Fruit fly (Drosophila melanogaster) whole organism, embryonic: ENCODE results near the gene CG15262.

Experiments used
- ATbp ChIP-seq: fragments of 200-800 bp; sonication (Bioruptor generic); optimal IDR thresholded peaks from 2 replicates; lab custom pipeline; 2017; ENCODE audit warnings: missing biosample characterization, mild to moderate bottlenecking, missing genetic modification characterization, missing genetic modification reagents
- Aef1 ChIP-seq: fragments of 200-800 bp; sonication (Bioruptor generic); IDR thresholded peaks from 3 replicates; pipeline ENCODE4 v1.3.6; 2022; ENCODE audit warnings: missing biosample characterization, missing genetic modification characterization
- CG13296 ChIP-seq: fragments of 200-800 bp; sonication (Bioruptor generic); optimal IDR thresholded peaks from 3 replicates; lab custom pipeline; 2018; ENCODE audit warnings: missing biosample characterization, mild to moderate bottlenecking, missing genetic modification characterization
- CG1529 ChIP-seq: fragments of 200-800 bp; sonication (Bioruptor generic); optimal IDR thresholded peaks from 3 replicates; lab custom pipeline; 2018; ENCODE audit warnings: missing biosample characterization, missing genetic modification characterization
- CG17359 ChIP-seq: fragments of 200-800 bp; sonication (Bioruptor generic); optimal IDR thresholded peaks from 3 replicates; lab custom pipeline; 2018; ENCODE audit warnings: missing biosample characterization, mild to moderate bottlenecking, missing genetic modification characterization, moderate library complexity
- CG17385 ChIP-seq: fragments of 200-800 bp; sonication (Bioruptor generic); optimal IDR thresholded peaks from 3 replicates; lab custom pipeline; 2018; ENCODE audit warnings: missing biosample characterization, mild to moderate bottlenecking, missing genetic modification characterization
- CG17829 ChIP-seq: fragments of 200-800 bp; optimal IDR thresholded peaks from 2 replicates; lab custom pipeline; 2019; ENCODE audit warnings: missing biosample characterization, mild to moderate bottlenecking, missing genetic modification characterization, moderate library complexity
- CG17912 ChIP-seq: fragments of 200-800 bp; sonication (Bioruptor generic); optimal IDR thresholded peaks from 2 replicates; lab custom pipeline; 2018; ENCODE audit warnings: missing biosample characterization, mild to moderate bottlenecking, missing genetic modification characterization
- CG18599 ChIP-seq: fragments of 200-800 bp; sonication (Bioruptor generic); optimal IDR thresholded peaks from 3 replicates; lab custom pipeline; 2017; ENCODE audit warnings: missing biosample characterization, missing genetic modification characterization, mild to moderate bottlenecking, moderate library complexity, missing genetic modification reagents
- CG4328 ChIP-seq: fragments of 200-800 bp; sonication (Bioruptor generic); optimal IDR thresholded peaks from 3 replicates; lab custom pipeline; 2017; ENCODE audit warnings: missing biosample characterization, missing genetic modification reagents, missing genetic modification characterization
- CG43689 ChIP-seq: fragments of 200-800 bp; sonication (Bioruptor generic); IDR thresholded peaks from 2 replicates; pipeline ENCODE4 v1.3.6; 2022; ENCODE audit warnings: missing biosample characterization, missing genetic modification characterization
- CG4820 ChIP-seq: fragments of 200-800 bp; sonication (Bioruptor generic); optimal IDR thresholded peaks from 3 replicates; lab custom pipeline; 2016; ENCODE audit warnings: missing biosample characterization, missing genetic modification characterization
- CG6683 ChIP-seq: fragments of 200-800 bp; sonication (Bioruptor generic); optimal IDR thresholded peaks from 2 replicates; lab custom pipeline; 2017; ENCODE audit warnings: missing biosample characterization, mild to moderate bottlenecking, missing genetic modification characterization, missing genetic modification reagents
- CG8089 ChIP-seq: fragments of 200-800 bp; sonication (Bioruptor generic); optimal IDR thresholded peaks from 3 replicates; lab custom pipeline; 2016; ENCODE audit warnings: missing biosample characterization, missing genetic modification characterization
- CG9437 ChIP-seq: fragments of 200-800 bp; sonication (Bioruptor generic); optimal IDR thresholded peaks from 2 replicates; lab custom pipeline; 2018; ENCODE audit warnings: missing biosample characterization, mild to moderate bottlenecking, missing genetic modification characterization
- CHES-1-like ChIP-seq: fragments of 200-800 bp; sonication (Bioruptor generic); optimal IDR thresholded peaks from 2 replicates; lab custom pipeline; 2016; ENCODE audit warnings: missing biosample characterization, missing genetic modification characterization
- CTCF ChIP-seq: fragments of 200-800 bp; sonication (Bioruptor generic); optimal IDR thresholded peaks from 2 replicates; lab custom pipeline; 2017; ENCODE audit warnings: missing biosample characterization, mild to moderate bottlenecking, missing genetic modification characterization, moderate library complexity
- D19B ChIP-seq: fragments of 200-800 bp; sonication (Bioruptor generic); optimal IDR thresholded peaks from 2 replicates; lab custom pipeline; 2017; ENCODE audit warnings: missing biosample characterization, mild to moderate bottlenecking, missing genetic modification characterization
- Dad ChIP-seq: fragments of 200-800 bp; sonication (Bioruptor generic); optimal IDR thresholded peaks from 3 replicates; lab custom pipeline; 2016; ENCODE audit warnings: missing biosample characterization, missing genetic modification characterization
- Fer1 ChIP-seq: fragments of 200-800 bp; sonication (Bioruptor generic); optimal IDR thresholded peaks from 2 replicates; lab custom pipeline; 2017; ENCODE audit warnings: missing biosample characterization, mild to moderate bottlenecking, missing genetic modification characterization
- Fer3 ChIP-seq: fragments of 200-800 bp; sonication (Bioruptor generic); optimal IDR thresholded peaks from 2 replicates; lab custom pipeline; 2018; ENCODE audit warnings: missing biosample characterization, mild to moderate bottlenecking, missing genetic modification characterization, moderate library complexity
- Hey ChIP-seq: fragments of 200-800 bp; sonication (Bioruptor generic); optimal IDR thresholded peaks from 3 replicates; lab custom pipeline; 2018; ENCODE audit warnings: missing biosample characterization, mild to moderate bottlenecking, missing genetic modification characterization
- Hmx ChIP-seq: fragments of 200-800 bp; sonication (Bioruptor generic); optimal IDR thresholded peaks from 2 replicates; lab custom pipeline; 2016; ENCODE audit warnings: missing biosample characterization, missing genetic modification characterization
- Lhr ChIP-seq: fragments of 200-800 bp; sonication (Bioruptor generic); optimal IDR thresholded peaks from 3 replicates; lab custom pipeline; 2017; ENCODE audit warnings: mild to moderate bottlenecking, missing biosample characterization, missing genetic modification reagents, missing genetic modification characterization
- MBD-R2 ChIP-seq: fragments of 200-800 bp; sonication (Bioruptor generic); IDR thresholded peaks from 2 replicates; pipeline ENCODE4 v1.3.6; 2022; ENCODE audit warnings: missing biosample characterization, missing genetic modification characterization
- Max ChIP-seq: fragments of 200-800 bp; sonication (Bioruptor generic); optimal IDR thresholded peaks from 2 replicates; lab custom pipeline; 2016; ENCODE audit warnings: missing biosample characterization, mild to moderate bottlenecking, missing genetic modification characterization
- Oaz ChIP-seq: fragments of 200-800 bp; sonication (Bioruptor generic); IDR thresholded peaks from 2 replicates; pipeline ENCODE4 v1.3.6; 2022; ENCODE audit warnings: missing biosample characterization, missing genetic modification characterization
- PHDP ChIP-seq: fragments of 200-800 bp; sonication (Bioruptor generic); optimal IDR thresholded peaks from 3 replicates; lab custom pipeline; 2018; ENCODE audit warnings: missing biosample characterization, mild to moderate bottlenecking, missing genetic modification characterization, moderate library complexity
- az2 ChIP-seq: fragments of 200-800 bp; sonication (Bioruptor generic); optimal IDR thresholded peaks from 3 replicates; lab custom pipeline; 2016; ENCODE audit warnings: missing biosample characterization, missing genetic modification characterization
- bab2 ChIP-seq: fragments of 200-800 bp; sonication (Bioruptor generic); optimal IDR thresholded peaks from 2 replicates; lab custom pipeline; 2016; ENCODE audit warnings: missing biosample characterization, missing genetic modification characterization
- cad ChIP-seq: fragments of >200 bp; optimal IDR thresholded peaks from 2 replicates; lab custom pipeline; 2017; ENCODE audit warnings: missing biosample characterization, missing genetic modification characterization
- caup ChIP-seq: fragments of 200-800 bp; sonication (Bioruptor generic); optimal IDR thresholded peaks from 3 replicates; lab custom pipeline; 2017; ENCODE audit warnings: missing biosample characterization, mild to moderate bottlenecking, missing genetic modification characterization, moderate library complexity; ENCODE audit not compliant: severe bottlenecking
- chn ChIP-seq: fragments of 200-800 bp; sonication (Bioruptor generic); optimal IDR thresholded peaks from 2 replicates; lab custom pipeline; 2016; ENCODE audit warnings: missing biosample characterization, missing genetic modification characterization
- danr ChIP-seq: fragments of 200-800 bp; sonication (Bioruptor generic); IDR thresholded peaks from 2 replicates; pipeline ENCODE4 v1.3.6; 2022; ENCODE audit warnings: missing biosample characterization, missing genetic modification characterization
- eyg ChIP-seq: fragments of 200-800 bp; sonication (Bioruptor generic); optimal IDR thresholded peaks from 3 replicates; lab custom pipeline; 2016; ENCODE audit warnings: missing biosample characterization, missing genetic modification characterization
- fd64A ChIP-seq: fragments of 200-800 bp; sonication (Bioruptor generic); optimal IDR thresholded peaks from 3 replicates; lab custom pipeline; 2018; ENCODE audit warnings: missing biosample characterization, mild to moderate bottlenecking, missing genetic modification characterization
- mirr ChIP-seq: fragments of 200-800 bp; sonication (Bioruptor generic); optimal IDR thresholded peaks from 3 replicates; lab custom pipeline; 2018; ENCODE audit warnings: missing biosample characterization, mild to moderate bottlenecking, missing genetic modification characterization
- nerfin-1 ChIP-seq: fragments of 200-800 bp; sonication (Bioruptor generic); optimal IDR thresholded peaks from 3 replicates; lab custom pipeline; 2019; ENCODE audit warnings: missing biosample characterization, mild to moderate bottlenecking, missing genetic modification characterization, moderate library complexity
- nmo ChIP-seq: fragments of 200-800 bp; sonication (Bioruptor generic); optimal IDR thresholded peaks from 2 replicates; lab custom pipeline; 2018; ENCODE audit warnings: missing biosample characterization, mild to moderate bottlenecking, missing genetic modification characterization, moderate library complexity
- pan ChIP-seq, 4 experiments: fragments of >200 bp in 3 of 4; fragments of 200-800 bp in 1 of 4; sonication (Bioruptor generic) in 1 of 4; optimal IDR thresholded peaks in 3 of 4; IDR thresholded peaks in 1 of 4; 2 replicates each; pipeline versions ENCODE4 v1.3.6 to Lab custom; 2017 to 2022; ENCODE audit warnings: missing biosample characterization in 2 of 4, missing genetic modification characterization in 2 of 4, mixed read lengths in 1 of 4
- pb ChIP-seq: fragments of 200-800 bp; sonication (Bioruptor generic); optimal IDR thresholded peaks from 3 replicates; lab custom pipeline; 2016; ENCODE audit warnings: missing biosample characterization, missing genetic modification characterization
- psq ChIP-seq: fragments of 200-800 bp; sonication (Bioruptor generic); optimal IDR thresholded peaks from 2 replicates; lab custom pipeline; 2017; ENCODE audit warnings: missing biosample characterization, missing genetic modification characterization
- ranshi ChIP-seq: fragments of 200-800 bp; sonication (Bioruptor generic); IDR thresholded peaks from 2 replicates; pipeline ENCODE4 v1.3.6; 2022; ENCODE audit warnings: missing biosample characterization, missing genetic modification characterization
- schlank ChIP-seq: fragments of 200-800 bp; sonication (Bioruptor generic); optimal IDR thresholded peaks from 2 replicates; lab custom pipeline; 2018; ENCODE audit warnings: missing biosample characterization, mild to moderate bottlenecking, missing genetic modification characterization
- slp2 ChIP-seq: fragments of 200-800 bp; sonication (Bioruptor generic); optimal IDR thresholded peaks from 2 replicates; lab custom pipeline; 2016; ENCODE audit warnings: missing biosample characterization, missing genetic modification characterization
- sob ChIP-seq: fragments of 200-800 bp; sonication (Bioruptor generic); IDR thresholded peaks from 2 replicates; pipeline ENCODE4 v1.3.6; 2022; ENCODE audit warnings: missing biosample characterization, missing genetic modification characterization
- tx ChIP-seq: fragments of 200-800 bp; sonication (Bioruptor generic); optimal IDR thresholded peaks from 2 replicates; lab custom pipeline; 2016; ENCODE audit warnings: missing biosample characterization, missing genetic modification characterization
- vnd ChIP-seq: fragments of 200-800 bp; sonication (Bioruptor generic); IDR thresholded peaks from 3 replicates; pipeline ENCODE4 v1.3.6; 2022; ENCODE audit warnings: missing biosample characterization, missing genetic modification characterization; ENCODE audit not compliant: partially characterized antibody
- zen ChIP-seq: fragments of 200-800 bp; sonication (Bioruptor generic); optimal IDR thresholded peaks from 3 replicates; lab custom pipeline; 2018; ENCODE audit warnings: missing biosample characterization, mild to moderate bottlenecking, missing genetic modification characterization, moderate library complexity
- zfh1 ChIP-seq: fragments of 200-800 bp; sonication (Bioruptor generic); IDR thresholded peaks from 3 replicates; pipeline ENCODE4 v1.3.6; 2022; ENCODE audit warnings: missing biosample characterization, missing genetic modification characterization

The CG15262 gene

dm6 chr2L:15254229-15254861, 43.3 kb upstream of the CG15262 start (continued):
- no peak for TF ChIP-seq pan (optimal IDR thresholded peaks at IDR 0.05; lab: Kevin White, UChicago)
- TF ChIP-seq pan (GFP tag; optimal IDR thresholded peaks at IDR 0.05 in 1 of 2, IDR thresholded peaks at IDR 0.05 in 1 of 2): peak in 1 of 2 experiments; percentile 64
- TF ChIP-seq mirr: peak; percentile 34
- TF ChIP-seq tx (GFP tag; lab: Kevin White, UChicago): no peak
- no peak for TF ChIP-seq CG43689
- peak; percentile 41 for TF ChIP-seq Fer1 (GFP tag; lab: Kevin White, UChicago)
- peak; percentile 70 for TF ChIP-seq Aef1
- peak; percentile 61 for TF ChIP-seq bab2 (GFP tag; lab: Kevin White, UChicago)
- peak; percentile 23 for TF ChIP-seq schlank (tag; lab: Kevin White, UChicago)
- TF ChIP-seq psq (GFP tag; lab: Kevin White, UChicago): no peak
- TF ChIP-seq CG17359 (tag; lab: Kevin White, UChicago): peak; percentile 34
- peak; percentile 19 for TF ChIP-seq zen
- TF ChIP-seq cad: no peak
- TF ChIP-seq CG4328 (GFP tag; lab: Kevin White, UChicago): no peak
- TF ChIP-seq CG6683 (GFP tag; lab: Kevin White, UChicago): no peak
- TF ChIP-seq PHDP (tag; lab: Kevin White, UChicago): peak; percentile 33
- TF ChIP-seq CG17912 (GFP tag; lab: Kevin White, UChicago): no peak
- peak; percentile 4 for TF ChIP-seq pb (GFP tag; lab: Kevin White, UChicago)
- peak; percentile 42 for TF ChIP-seq CG9437 (GFP tag; lab: Kevin White, UChicago)
- no peak for TF ChIP-seq vnd
- TF ChIP-seq nerfin-1 (tag; lab: Kevin White, UChicago): peak; percentile 17
- peak; percentile 64 for TF ChIP-seq nmo
- peak; percentile 11 for TF ChIP-seq Hmx (GFP tag; lab: Kevin White, UChicago)
- TF ChIP-seq danr (GFP tag; lab: Robert Waterston, UW): no peak
- TF ChIP-seq Max (GFP tag; lab: Kevin White, UChicago): no peak
- peak; percentile 34 for TF ChIP-seq eyg (GFP tag; lab: Kevin White, UChicago)
- no peak for TF ChIP-seq fd64A (GFP tag; lab: Kevin White, UChicago)
- peak; percentile 45 for TF ChIP-seq az2 (GFP tag; lab: Kevin White, UChicago)
- peak; percentile 29 for TF ChIP-seq slp2
- peak; percentile 6 for TF ChIP-seq CG8089 (GFP tag; lab: Kevin White, UChicago)
- peak; percentile 63 for TF ChIP-seq CG17385
- peak; percentile 46; the same call in 1 of the 2 replicates for TF ChIP-seq ranshi (GFP tag; lab: Robert Waterston, UW)
- no peak for TF ChIP-seq MBD-R2 (GFP tag; lab: Robert Waterston, UW)
- peak; percentile 5 for TF ChIP-seq CG1529 (GFP tag; lab: Kevin White, UChicago)
- TF ChIP-seq CG13296 (GFP tag; lab: Kevin White, UChicago): peak; percentile 38
- peak; percentile 53 for TF ChIP-seq CG17829 (tag; lab: Kevin White, UChicago)
- peak; percentile 26 for TF ChIP-seq CG18599
- TF ChIP-seq CG4820 (GFP tag; lab: Kevin White, UChicago): peak; percentile 27
- TF ChIP-seq CHES-1-like (GFP tag; lab: Kevin White, UChicago): no peak
- peak; percentile 21 for TF ChIP-seq caup (GFP tag; lab: Kevin White, UChicago)
- peak; percentile 23; the same call in 1 of the 2 replicates for TF ChIP-seq Oaz (GFP tag; lab: Robert Waterston, UW)
- TF ChIP-seq Dad (GFP tag; lab: Kevin White, UChicago): peak; percentile 17
- peak; percentile 63; the same call in 1 of the 2 replicates for TF ChIP-seq sob
- peak; percentile 1 for TF ChIP-seq chn
- no peak for TF ChIP-seq CTCF (GFP tag; lab: Kevin White, UChicago)
- TF ChIP-seq Fer3 (tag; lab: Kevin White, UChicago): peak; percentile 43
- TF ChIP-seq Lhr (GFP tag; lab: Kevin White, UChicago): no peak
- TF ChIP-seq zfh1 (GFP tag; lab: Robert Waterston, UW): peak; percentile 47; the same call in 1 of the 3 replicates
- TF ChIP-seq D19B: peak; percentile 10
- peak; percentile 30 for TF ChIP-seq ATbp
- TF ChIP-seq Hey (tag; lab: Kevin White, UChicago): no peak
